Worm (Caenorhabditis elegans) whole organism, L2 larva: Measurements from ENCODE around the gene srj-57.

ENCODE experiments used
- ceh-82 ChIP-seq: fragments of 150-350 bp; optimal IDR thresholded peaks from 2 replicates; lab custom pipeline; 2014; ENCODE audit warnings: missing biosample characterization, missing genetic modification characterization
- egl-27 ChIP-seq: sonication (generic microtip); optimal IDR thresholded peaks from 3 replicates; lab custom pipeline; 2017; ENCODE audit warnings: missing biosample characterization, missing genetic modification reagents, missing genetic modification characterization
- nhr-237 ChIP-seq: fragments of 150-350 bp; optimal IDR thresholded peaks from 2 replicates; lab custom pipeline; 2014; ENCODE audit warnings: missing biosample characterization, missing genetic modification characterization

DNA sequence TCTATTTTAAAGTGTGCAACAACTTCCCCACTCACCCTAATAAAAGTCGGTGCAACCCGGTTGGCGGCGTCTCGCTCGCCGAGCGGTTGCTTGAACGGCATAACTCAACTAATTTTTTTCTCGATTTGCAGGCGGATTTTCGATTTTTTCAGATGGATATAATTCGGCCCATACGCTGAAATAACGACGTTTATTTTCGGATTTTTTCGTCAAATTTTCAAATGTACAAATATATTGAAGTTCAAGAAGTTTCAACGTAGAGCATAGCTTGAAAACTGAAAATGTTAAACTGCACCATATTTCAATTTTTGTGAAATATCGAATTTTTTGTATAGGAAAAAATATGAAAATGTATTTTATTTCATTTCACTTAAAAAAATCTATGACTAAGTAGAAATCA lies 47.6 kb downstream of the srj-57 start, which contains the start of gene ketn-1:
- no peak for TF ChIP-seq ceh-82 (tag; lab: Kevin White, UChicago)
- no peak for TF ChIP-seq nhr-237
- TF ChIP-seq egl-27 (tag; lab: Kevin White, UChicago): no peak
